Worm (Caenorhabditis elegans) whole organism, L1 larva: ENCODE measurements around the gene H04J21.4.

Source experiments
- C04F5.9 ChIP-seq: sonication (generic microtip); optimal IDR thresholded peaks from 2 replicates; lab custom pipeline; 2016; ENCODE audit warnings: missing genetic modification characterization, missing compliant biosample characterization
- C34B4.2 ChIP-seq: sonication (generic microtip); optimal IDR thresholded peaks from 2 replicates; lab custom pipeline; 2017; ENCODE audit warnings: mild to moderate bottlenecking, missing genetic modification characterization, missing compliant biosample characterization
- F16B12.6 ChIP-seq: fragments of 150-350 bp; optimal IDR thresholded peaks from 2 replicates; lab custom pipeline; 2014; ENCODE audit warnings: missing biosample characterization, missing genetic modification characterization
- Y116A8C.19 ChIP-seq: sonication (generic microtip); optimal IDR thresholded peaks from 2 replicates; lab custom pipeline; 2016; ENCODE audit warnings: missing compliant biosample characterization, missing genetic modification characterization, borderline replicate concordance
- alr-1 ChIP-seq: fragments of 200-800 bp; sonication (Bioruptor generic); optimal IDR thresholded peaks from 2 replicates; lab custom pipeline; 2018; ENCODE audit warnings: borderline replicate concordance, mild to moderate bottlenecking, missing genetic modification characterization, missing compliant biosample characterization
- ama-1 ChIP-seq: fragments of 150-350 bp; optimal IDR thresholded peaks from 2 replicates; lab custom pipeline; 2014
- blmp-1 ChIP-seq: fragments of 150-350 bp; optimal IDR thresholded peaks from 2 replicates; lab custom pipeline; 2014; ENCODE audit warnings: missing biosample characterization, missing genetic modification characterization
- ceh-8 ChIP-seq: fragments of 200-800 bp; sonication (Bioruptor generic); optimal IDR thresholded peaks from 2 replicates; lab custom pipeline; 2018; ENCODE audit warnings: mild to moderate bottlenecking, missing genetic modification characterization, moderate library complexity, missing compliant biosample characterization
- ceh-82 ChIP-seq, 3 experiments: fragments of 150-350 bp in 1 of 3; sonication (generic microtip) in 2 of 3; optimal IDR thresholded peaks; 2 replicates each; lab custom pipeline; 2014 to 2017; ENCODE audit warnings: missing biosample characterization in 3 of 3, missing genetic modification characterization in 3 of 3
- ceh-88 ChIP-seq: fragments of 200-800 bp; sonication (Bioruptor generic); IDR thresholded peaks from 2 replicates; pipeline ENCODE4 v1.3.6; 2022; ENCODE audit warnings: missing genetic modification characterization, missing compliant biosample characterization
- ces-1 ChIP-seq: fragments of 150-350 bp; optimal IDR thresholded peaks from 2 replicates; lab custom pipeline; 2014; ENCODE audit warnings: missing biosample characterization, missing genetic modification reagents, missing genetic modification characterization
- efl-1 ChIP-seq, 4 experiments: fragments of 150-350 bp; optimal IDR thresholded peaks in 3 of 4; peaks in 1 of 4; 1 replicate in 1 of 4; 2 replicates in 3 of 4; lab custom pipeline; 2014; ENCODE audit warnings: missing biosample characterization in 2 of 4, missing genetic modification characterization in 2 of 4, missing genetic modification reagents in 2 of 4
- egl-27 ChIP-seq, 2 experiments: fragments of 150-350 bp in 1 of 2; sonication (generic microtip); optimal IDR thresholded peaks; 3 replicates each; lab custom pipeline; 2017 to 2018; ENCODE audit warnings: missing biosample characterization in 2 of 2, missing genetic modification characterization in 2 of 2, missing genetic modification reagents in 2 of 2
- elt-3 ChIP-seq, 6 experiments: fragments of 150-350 bp in 1 of 6; sonication (generic microtip); optimal IDR thresholded peaks; 2 replicates each; lab custom pipeline; 2017 to 2018; ENCODE audit warnings: missing biosample characterization in 6 of 6, missing genetic modification characterization in 6 of 6, inconsistent platforms in 1 of 6
- ets-5 ChIP-seq: fragments of 200-800 bp; sonication (Bioruptor generic); IDR thresholded peaks from 2 replicates; pipeline ENCODE4 v1.3.6; 2022; ENCODE audit warnings: missing genetic modification characterization, missing compliant biosample characterization
- fkh-8 ChIP-seq: sonication (generic microtip); optimal IDR thresholded peaks from 2 replicates; lab custom pipeline; 2016; ENCODE audit warnings: mild to moderate bottlenecking, missing genetic modification characterization, missing compliant biosample characterization
- grh-1 ChIP-seq: fragments of 200-800 bp; sonication (Bioruptor generic); IDR thresholded peaks from 2 replicates; pipeline ENCODE4 v1.3.6; 2022; ENCODE audit warnings: missing genetic modification reagents, missing genetic modification characterization, missing compliant biosample characterization
- hlh-17 ChIP-seq: fragments of 200-800 bp; sonication (Bioruptor generic); optimal IDR thresholded peaks from 2 replicates; lab custom pipeline; 2018; ENCODE audit warnings: missing genetic modification characterization, mild to moderate bottlenecking, missing compliant biosample characterization, moderate library complexity, borderline replicate concordance
- irx-1 ChIP-seq: sonication (generic microtip); optimal IDR thresholded peaks from 2 replicates; lab custom pipeline; 2016; ENCODE audit warnings: missing genetic modification characterization, missing compliant biosample characterization
- jun-1 ChIP-seq: fragments of 150-350 bp; optimal IDR thresholded peaks from 2 replicates; lab custom pipeline; 2014; ENCODE audit warnings: missing biosample characterization, missing genetic modification reagents, missing genetic modification characterization
- lin-15B ChIP-seq: fragments of 150-350 bp; sonication (generic microtip); optimal IDR thresholded peaks from 3 replicates; lab custom pipeline; 2014; ENCODE audit warnings: missing biosample characterization, missing genetic modification characterization
- lin-35 ChIP-seq, 2 experiments: fragments of 150-350 bp; optimal IDR thresholded peaks; 2 replicates each; lab custom pipeline; 2014; ENCODE audit warnings: missing biosample characterization in 2 of 2, missing genetic modification characterization in 2 of 2, missing genetic modification reagents in 2 of 2
- lin-39 ChIP-seq: fragments of 150-350 bp; optimal IDR thresholded peaks from 2 replicates; lab custom pipeline; 2014; ENCODE audit warnings: missing biosample characterization, missing genetic modification reagents, missing genetic modification characterization
- lir-3 ChIP-seq: sonication (generic microtip); optimal IDR thresholded peaks from 2 replicates; lab custom pipeline; 2016; ENCODE audit warnings: mild to moderate bottlenecking, missing genetic modification characterization, moderate library complexity, missing compliant biosample characterization; ENCODE audit not compliant: poor library complexity
- lsy-2 ChIP-seq, 2 experiments: fragments of 150-350 bp; optimal IDR thresholded peaks; 2 replicates each; lab custom pipeline; 2014; ENCODE audit warnings: missing biosample characterization in 2 of 2, missing genetic modification characterization in 2 of 2
- mef-2 ChIP-seq: fragments of 150-350 bp; optimal IDR thresholded peaks from 2 replicates; lab custom pipeline; 2014; ENCODE audit warnings: missing biosample characterization, missing genetic modification characterization
- nhr-11 ChIP-seq: fragments of 150-350 bp; optimal IDR thresholded peaks from 2 replicates; lab custom pipeline; 2014; ENCODE audit warnings: missing biosample characterization, missing genetic modification characterization
- nhr-12 ChIP-seq: sonication (generic microtip); optimal IDR thresholded peaks from 2 replicates; lab custom pipeline; 2017; ENCODE audit warnings: missing biosample characterization, missing genetic modification characterization
- nhr-20 ChIP-seq: sonication (generic microtip); optimal IDR thresholded peaks from 2 replicates; lab custom pipeline; 2016; ENCODE audit warnings: mild to moderate bottlenecking, missing genetic modification characterization, missing compliant biosample characterization
- nhr-237 ChIP-seq: fragments of 150-350 bp; optimal IDR thresholded peaks from 2 replicates; lab custom pipeline; 2014; ENCODE audit warnings: missing biosample characterization, missing genetic modification characterization
- nhr-47 ChIP-seq: sonication (generic microtip); optimal IDR thresholded peaks from 2 replicates; lab custom pipeline; 2016; ENCODE audit warnings: mild to moderate bottlenecking, missing genetic modification characterization, moderate library complexity, missing compliant biosample characterization
- nhr-71 ChIP-seq: sonication (generic microtip); optimal IDR thresholded peaks from 2 replicates; lab custom pipeline; 2016; ENCODE audit warnings: mild to moderate bottlenecking, missing genetic modification characterization, moderate library complexity, missing compliant biosample characterization
- nhr-76 ChIP-seq: sonication (generic microtip); optimal IDR thresholded peaks from 2 replicates; lab custom pipeline; 2017; ENCODE audit warnings: missing biosample characterization, missing genetic modification characterization
- nhr-90 ChIP-seq: sonication (generic microtip); optimal IDR thresholded peaks from 2 replicates; lab custom pipeline; 2016; ENCODE audit warnings: mild to moderate bottlenecking, missing genetic modification characterization, missing compliant biosample characterization; ENCODE audit not compliant: poor library complexity
- pag-3 ChIP-seq: sonication (generic microtip); optimal IDR thresholded peaks from 2 replicates; lab custom pipeline; 2017; ENCODE audit warnings: missing genetic modification characterization, mild to moderate bottlenecking, missing compliant biosample characterization, antibody characterized with exemption, borderline replicate concordance; ENCODE audit not compliant: insufficient read depth
- pqm-1 ChIP-seq: sonication (generic microtip); optimal IDR thresholded peaks from 3 replicates; lab custom pipeline; 2017; ENCODE audit warnings: missing biosample characterization, missing genetic modification characterization
- skn-1 ChIP-seq: fragments of 150-350 bp; optimal IDR thresholded peaks from 2 replicates; lab custom pipeline; 2014; ENCODE audit warnings: missing biosample characterization, missing genetic modification characterization
- snu-23 ChIP-seq: sonication (generic microtip); optimal IDR thresholded peaks from 2 replicates; lab custom pipeline; 2016; ENCODE audit warnings: missing genetic modification characterization, missing compliant biosample characterization
- sup-37 ChIP-seq: fragments of 200-800 bp; sonication (Bioruptor generic); optimal IDR thresholded peaks from 2 replicates; lab custom pipeline; 2018; ENCODE audit warnings: mild to moderate bottlenecking, missing genetic modification characterization, missing compliant biosample characterization
- swsn-7 ChIP-seq: sonication (generic microtip); optimal IDR thresholded peaks from 2 replicates; lab custom pipeline; 2016; ENCODE audit warnings: missing genetic modification characterization, missing compliant biosample characterization
- tbx-2 ChIP-seq: sonication (generic microtip); optimal IDR thresholded peaks from 2 replicates; lab custom pipeline; 2016; ENCODE audit warnings: missing genetic modification characterization, missing compliant biosample characterization
- tlp-1 ChIP-seq: fragments of 150-350 bp; optimal IDR thresholded peaks from 2 replicates; lab custom pipeline; 2014; ENCODE audit warnings: missing biosample characterization, missing genetic modification characterization
- unc-130 ChIP-seq: fragments of 150-350 bp; optimal IDR thresholded peaks from 2 replicates; lab custom pipeline; 2017; ENCODE audit warnings: missing biosample characterization, missing genetic modification characterization, inconsistent platforms
- unc-86 ChIP-seq: sonication (generic microtip); optimal IDR thresholded peaks from 2 replicates; lab custom pipeline; 2016; ENCODE audit warnings: missing genetic modification characterization, missing compliant biosample characterization
- zag-1 ChIP-seq: fragments of 150-350 bp; optimal IDR thresholded peaks from 2 replicates; lab custom pipeline; 2014; ENCODE audit warnings: missing biosample characterization, missing genetic modification characterization
- zip-4 ChIP-seq: fragments of 200-800 bp; sonication (Bioruptor generic); optimal IDR thresholded peaks from 2 replicates; lab custom pipeline; 2018; ENCODE audit warnings: mild to moderate bottlenecking, missing genetic modification characterization, moderate library complexity, missing compliant biosample characterization

Gene H04J21.4

ce11 chrIII:2331033-2331625 lies 37.2 kb downstream of the H04J21.4 start, which contains the start of the genes Y54F10BM.13 and ppm-1.D (continued):
- TF ChIP-seq lin-35 (GFP tag; optimal IDR thresholded peaks at IDR 0.05; lab: Kevin White, UChicago): peak; percentile 91 to 95
- TF ChIP-seq C04F5.9 (tag; lab: Kevin White, UChicago): peak; percentile 3
- no peak for TF ChIP-seq nhr-47 (tag; lab: Kevin White, UChicago)
- TF ChIP-seq tbx-2 (tag; lab: Kevin White, UChicago): peak; percentile 29
- TF ChIP-seq fkh-8 (tag; lab: Kevin White, UChicago): peak; percentile 56
- no peak for TF ChIP-seq ets-5
- no peak for TF ChIP-seq alr-1 (tag; lab: Kevin White, UChicago)
- no peak for TF ChIP-seq egl-27 (tag; optimal IDR thresholded peaks at IDR 0.05; lab: Kevin White, UChicago)
- no peak for TF ChIP-seq nhr-20 (tag; lab: Kevin White, UChicago)
- TF ChIP-seq nhr-12 (tag; lab: Kevin White, UChicago): no peak
- no peak for TF ChIP-seq nhr-76 (tag; lab: Kevin White, UChicago)
- no peak for TF ChIP-seq ceh-8
- TF ChIP-seq skn-1 (tag; lab: Kevin White, UChicago): no peak
- TF ChIP-seq pag-3 (tag; lab: Kevin White, UChicago): no peak
- no peak for TF ChIP-seq swsn-7
- peak; percentile 39 to 65 for TF ChIP-seq lsy-2 (tag; optimal IDR thresholded peaks at IDR 0.05; lab: Kevin White, UChicago)
- TF ChIP-seq nhr-11 (tag; lab: Kevin White, UChicago): no peak
- no peak for TF ChIP-seq mef-2
- TF ChIP-seq lin-39 (tag; lab: Kevin White, UChicago): no peak
- no peak for TF ChIP-seq elt-3 (tag; optimal IDR thresholded peaks at IDR 0.05; lab: Kevin White, UChicago)
- no peak for TF ChIP-seq snu-23 (GFP tag; lab: Kevin White, UChicago)
- TF ChIP-seq zip-4: no peak
- TF ChIP-seq zag-1: no peak
- peak; percentile 18 for TF ChIP-seq irx-1 (tag; lab: Kevin White, UChicago)
- no peak for TF ChIP-seq nhr-237 (tag; lab: Kevin White, UChicago)
- TF ChIP-seq ces-1 (GFP tag; lab: Kevin White, UChicago): no peak
- TF ChIP-seq sup-37: no peak
- TF ChIP-seq lir-3: no peak
- no peak for TF ChIP-seq nhr-71
- peak; percentile 52 for TF ChIP-seq F16B12.6 (tag; lab: Kevin White, UChicago)
- TF ChIP-seq ceh-88 (GFP tag; lab: Robert Waterston, UW): no peak
- TF ChIP-seq, all 84 proteins: peak for 19

- TF ChIP-seq lir-3 (no peak), fkh-8 (tag; lab: Kevin White, UChicago) (no peak), jun-1 (tag; lab: Kevin White, UChicago) (no peak), nhr-11 (tag; lab: Kevin White, UChicago) (no peak), efl-1 (optimal IDR thresholded peaks at IDR 0.05; lab: Kevin White, UChicago) (no peak), efl-1 (GFP tag; optimal IDR thresholded peaks at IDR 0.05 in 1 of 2; lab: Kevin White, UChicago) (peak in 1 of 2 experiments; percentile 72), hlh-17 (no peak)
Measured at ce11 chrIII:2330389-2330788, 37.9 kb downstream of the H04J21.4 start.

ce11 chrIII:2329336-2329735 lies 39.0 kb downstream of the H04J21.4 start, which contains the start of gene Y54F10BM.12:
TSS of gene Y54F10BM.12 (minus strand) at chrIII:2329679.
- TF ChIP-seq unc-86: no peak

- no peak for TF ChIP-seq ama-1
- no peak for TF ChIP-seq nhr-90
- TF ChIP-seq lin-15B (tag; lab: Kevin White, UChicago): no peak
- TF ChIP-seq ceh-8: no peak
- no peak for TF ChIP-seq Y116A8C.19 (tag; lab: Kevin White, UChicago)
- no peak for TF ChIP-seq grh-1 (GFP tag; lab: Robert Waterston, UW)
- no peak for TF ChIP-seq pqm-1 (tag; lab: Kevin White, UChicago)
- no peak for TF ChIP-seq egl-27 (tag; optimal IDR thresholded peaks at IDR 0.05; lab: Kevin White, UChicago)
- TF ChIP-seq nhr-12 (tag; lab: Kevin White, UChicago): no peak
- no peak for TF ChIP-seq F16B12.6 (tag; lab: Kevin White, UChicago)
- no peak for TF ChIP-seq C04F5.9 (tag; lab: Kevin White, UChicago)
- TF ChIP-seq lsy-2 (tag; optimal IDR thresholded peaks at IDR 0.05; lab: Kevin White, UChicago): no peak
- no peak for TF ChIP-seq nhr-11 (tag; lab: Kevin White, UChicago)
- TF ChIP-seq ceh-82 (tag; optimal IDR thresholded peaks at IDR 0.05; lab: Kevin White, UChicago): no peak
- TF ChIP-seq tlp-1 (tag; lab: Kevin White, UChicago): no peak
- TF ChIP-seq blmp-1 (tag; lab: Kevin White, UChicago): no peak
- no peak for TF ChIP-seq C34B4.2 (tag; lab: Kevin White, UChicago)
- no peak for TF ChIP-seq unc-130
Measured at ce11 chrIII:2328612-2329011, 39.7 kb downstream of the H04J21.4 start.
